Fruit fly (Drosophila melanogaster) whole organism, prepupa: ENCODE data around the gene Prtl99C.

Experiments
- Blimp-1 ChIP-seq: fragments of 200-800 bp; sonication (Bioruptor generic); optimal IDR thresholded peaks from 3 replicates; lab custom pipeline; 2017; ENCODE audit warnings: missing biosample characterization, missing genetic modification characterization, mild to moderate bottlenecking, moderate library complexity, missing genetic modification reagents
- CG10631 ChIP-seq: fragments of 200-800 bp; sonication (Bioruptor generic); optimal IDR thresholded peaks from 2 replicates; lab custom pipeline; 2016; ENCODE audit warnings: missing biosample characterization, missing genetic modification characterization
- CG10669 ChIP-seq: fragments of 200-800 bp; sonication (Bioruptor generic); optimal IDR thresholded peaks from 3 replicates; lab custom pipeline; 2018; ENCODE audit warnings: missing biosample characterization, mild to moderate bottlenecking, missing genetic modification characterization, moderate library complexity
- CG11294 ChIP-seq: fragments of 200-800 bp; sonication (Bioruptor generic); IDR thresholded peaks from 2 replicates; pipeline ENCODE4 v1.3.6; 2022; ENCODE audit warnings: missing biosample characterization, missing genetic modification characterization
- CG11762 ChIP-seq: fragments of 200-800 bp; sonication (Bioruptor generic); optimal IDR thresholded peaks from 3 replicates; lab custom pipeline; 2016; ENCODE audit warnings: missing biosample characterization, missing genetic modification characterization; ENCODE audit not compliant: insufficient read depth
- CG11902 ChIP-seq: fragments of 200-800 bp; sonication (Bioruptor generic); optimal IDR thresholded peaks from 3 replicates; lab custom pipeline; 2016; ENCODE audit warnings: missing biosample characterization, missing genetic modification characterization
- CG15336 ChIP-seq: fragments of 200-800 bp; sonication (Bioruptor generic); IDR thresholded peaks from 2 replicates; pipeline ENCODE4 v1.3.6; 2022; ENCODE audit warnings: missing biosample characterization, missing genetic modification characterization
- CG1621 ChIP-seq: fragments of 200-800 bp; sonication (Bioruptor generic); optimal IDR thresholded peaks from 3 replicates; lab custom pipeline; 2018; ENCODE audit warnings: missing biosample characterization, mild to moderate bottlenecking, missing genetic modification characterization
- CG3032 ChIP-seq: fragments of 200-800 bp; optimal IDR thresholded peaks from 2 replicates; lab custom pipeline; 2019; ENCODE audit warnings: missing biosample characterization, mild to moderate bottlenecking, missing genetic modification characterization, moderate library complexity
- CG31627 ChIP-seq: fragments of 200-800 bp; sonication (Bioruptor generic); optimal IDR thresholded peaks from 3 replicates; lab custom pipeline; 2016; ENCODE audit warnings: missing biosample characterization, missing genetic modification characterization
- CG32006 ChIP-seq: fragments of 200-800 bp; sonication (Bioruptor generic); optimal IDR thresholded peaks from 3 replicates; lab custom pipeline; 2017; ENCODE audit warnings: missing biosample characterization, mild to moderate bottlenecking, missing genetic modification characterization
- CG34406 ChIP-seq: fragments of 200-800 bp; sonication (Bioruptor generic); optimal IDR thresholded peaks from 3 replicates; lab custom pipeline; 2016; ENCODE audit warnings: missing biosample characterization, missing genetic modification characterization
- CG3919 ChIP-seq: fragments of 200-800 bp; sonication (Bioruptor generic); optimal IDR thresholded peaks from 3 replicates; lab custom pipeline; 2016; ENCODE audit warnings: missing biosample characterization, missing genetic modification characterization
- CG6163 ChIP-seq: fragments of 200-800 bp; sonication (Bioruptor generic); IDR thresholded peaks from 3 replicates; pipeline ENCODE4 v1.3.6; 2022; ENCODE audit warnings: missing biosample characterization, missing genetic modification characterization
- CG6276 ChIP-seq: fragments of 200-800 bp; sonication (Bioruptor generic); optimal IDR thresholded peaks from 2 replicates; lab custom pipeline; 2017; ENCODE audit warnings: missing biosample characterization, mild to moderate bottlenecking, missing genetic modification characterization
- CG6792 ChIP-seq: fragments of 200-800 bp; sonication (Bioruptor generic); optimal IDR thresholded peaks from 3 replicates; lab custom pipeline; 2016; ENCODE audit warnings: missing biosample characterization, missing genetic modification characterization
- CG6854 ChIP-seq: fragments of 200-800 bp; sonication (Bioruptor generic); optimal IDR thresholded peaks from 2 replicates; lab custom pipeline; 2017; ENCODE audit warnings: missing biosample characterization, mild to moderate bottlenecking, missing genetic modification characterization
- CG7368 ChIP-seq: fragments of 200-800 bp; sonication (Bioruptor generic); optimal IDR thresholded peaks from 3 replicates; lab custom pipeline; 2016; ENCODE audit warnings: missing biosample characterization, missing genetic modification characterization
- CG8119 ChIP-seq: fragments of 200-800 bp; sonication (Bioruptor generic); IDR thresholded peaks from 3 replicates; pipeline ENCODE4 v1.3.6; 2022; ENCODE audit warnings: missing biosample characterization, missing genetic modification characterization
- CG8632 ChIP-seq: fragments of 200-800 bp; sonication (Bioruptor generic); optimal IDR thresholded peaks from 3 replicates; lab custom pipeline; 2016; ENCODE audit warnings: missing biosample characterization, missing genetic modification characterization
- CG9139 ChIP-seq: fragments of 200-800 bp; sonication (Bioruptor generic); optimal IDR thresholded peaks from 3 replicates; lab custom pipeline; 2017; ENCODE audit warnings: missing biosample characterization, mild to moderate bottlenecking, missing genetic modification characterization
- Eip75B ChIP-seq: fragments of 200-800 bp; sonication (Bioruptor generic); optimal IDR thresholded peaks from 3 replicates; lab custom pipeline; 2016; ENCODE audit warnings: missing biosample characterization, missing genetic modification characterization
- Eip78C ChIP-seq: fragments of 200-800 bp; sonication (Bioruptor generic); peaks from one replicate; lab custom pipeline; 2016; ENCODE audit warnings: missing biosample characterization, missing genetic modification characterization
- Eip93F ChIP-seq: fragments of 200-800 bp; sonication (Bioruptor generic); optimal IDR thresholded peaks from 2 replicates; lab custom pipeline; 2016; ENCODE audit warnings: missing biosample characterization, mild to moderate bottlenecking, missing genetic modification characterization
- Ets21C ChIP-seq: fragments of 200-800 bp; sonication (Bioruptor generic); optimal IDR thresholded peaks from 3 replicates; lab custom pipeline; 2016; ENCODE audit warnings: missing biosample characterization, missing genetic modification characterization
- Ets96B ChIP-seq: fragments of 200-800 bp; optimal IDR thresholded peaks from 2 replicates; lab custom pipeline; 2019; ENCODE audit warnings: missing biosample characterization, mild to moderate bottlenecking, missing genetic modification characterization, moderate library complexity
- Gug ChIP-seq: fragments of 200-800 bp; sonication (Bioruptor generic); IDR thresholded peaks from 2 replicates; pipeline ENCODE4 v1.3.6; 2022; ENCODE audit warnings: missing biosample characterization, missing genetic modification characterization
- Hr38 ChIP-seq: sonication (Bioruptor generic); optimal IDR thresholded peaks from 2 replicates; lab custom pipeline; 2016; ENCODE audit warnings: missing biosample characterization, missing genetic modification characterization
- Hr39 ChIP-seq: fragments of 200-800 bp; sonication (Bioruptor generic); optimal IDR thresholded peaks from 2 replicates; lab custom pipeline; 2016; ENCODE audit warnings: missing biosample characterization, missing genetic modification characterization
- Hr4 ChIP-seq: fragments of 200-800 bp; sonication (Bioruptor generic); optimal IDR thresholded peaks from 3 replicates; lab custom pipeline; 2016; ENCODE audit warnings: missing biosample characterization, missing genetic modification characterization
- Met ChIP-seq: fragments of 200-800 bp; sonication (Bioruptor generic); optimal IDR thresholded peaks from 3 replicates; lab custom pipeline; 2016; ENCODE audit warnings: missing biosample characterization, missing genetic modification characterization
- OdsH ChIP-seq: fragments of 200-800 bp; sonication (Bioruptor generic); optimal IDR thresholded peaks from 3 replicates; lab custom pipeline; 2016; ENCODE audit warnings: missing biosample characterization, missing genetic modification characterization
- Smox ChIP-seq: fragments of 200-800 bp; sonication (Bioruptor generic); optimal IDR thresholded peaks from 3 replicates; lab custom pipeline; 2016; ENCODE audit warnings: missing biosample characterization, missing genetic modification characterization
- Sox102F ChIP-seq: fragments of 200-800 bp; sonication (Bioruptor generic); optimal IDR thresholded peaks from 2 replicates; lab custom pipeline; 2016; ENCODE audit warnings: missing biosample characterization, mild to moderate bottlenecking, missing genetic modification characterization
- Sox14 ChIP-seq: fragments of 200-800 bp; sonication (Bioruptor generic); optimal IDR thresholded peaks from 3 replicates; lab custom pipeline; 2016; ENCODE audit warnings: missing biosample characterization, missing genetic modification characterization
- achi ChIP-seq: fragments of 200-800 bp; sonication (Bioruptor generic); optimal IDR thresholded peaks from 3 replicates; lab custom pipeline; 2016; ENCODE audit warnings: missing biosample characterization, missing genetic modification characterization
- acj6 ChIP-seq: fragments of 200-800 bp; sonication (Bioruptor generic); optimal IDR thresholded peaks from 3 replicates; lab custom pipeline; 2016; ENCODE audit warnings: missing biosample characterization, missing genetic modification characterization
- cyc ChIP-seq: fragments of 200-800 bp; sonication (Bioruptor generic); optimal IDR thresholded peaks from 3 replicates; lab custom pipeline; 2016; ENCODE audit warnings: missing biosample characterization, missing genetic modification characterization
- dac ChIP-seq: fragments of 200-800 bp; sonication (Bioruptor generic); optimal IDR thresholded peaks from 2 replicates; lab custom pipeline; 2017; ENCODE audit warnings: missing biosample characterization, mild to moderate bottlenecking, missing genetic modification characterization
- eg ChIP-seq: fragments of 200-800 bp; sonication (Bioruptor generic); IDR thresholded peaks from 3 replicates; pipeline ENCODE4 v1.3.6; 2022; ENCODE audit warnings: missing biosample characterization, missing genetic modification characterization
- fd59A ChIP-seq: fragments of 200-800 bp; sonication (Bioruptor generic); optimal IDR thresholded peaks from 2 replicates; lab custom pipeline; 2017; ENCODE audit warnings: missing biosample characterization, mild to moderate bottlenecking, missing genetic modification characterization, missing genetic modification reagents
- fkh ChIP-seq: fragments of 200-800 bp; sonication (Bioruptor generic); optimal IDR thresholded peaks from 3 replicates; lab custom pipeline; 2017; ENCODE audit warnings: missing biosample characterization, mild to moderate bottlenecking, missing genetic modification characterization, moderate library complexity
- net ChIP-seq: fragments of 200-800 bp; sonication (Bioruptor generic); optimal IDR thresholded peaks from 3 replicates; lab custom pipeline; 2016; ENCODE audit warnings: missing biosample characterization, missing genetic modification characterization
- pdm3 ChIP-seq: fragments of 200-800 bp; sonication (Bioruptor generic); optimal IDR thresholded peaks from 3 replicates; lab custom pipeline; 2016; ENCODE audit warnings: missing biosample characterization, missing genetic modification characterization
- spab ChIP-seq: fragments of 200-800 bp; sonication (Bioruptor generic); optimal IDR thresholded peaks from 2 replicates; lab custom pipeline; 2017; ENCODE audit warnings: missing biosample characterization, mild to moderate bottlenecking, missing genetic modification characterization, missing genetic modification reagents
- ss ChIP-seq, 2 experiments: fragments of 200-800 bp; sonication (Bioruptor generic); optimal IDR thresholded peaks; 2 replicates in 1 of 2; 3 replicates in 1 of 2; lab custom pipeline; 2017 to 2018; ENCODE audit warnings: mild to moderate bottlenecking in 2 of 2, missing biosample characterization in 2 of 2, missing genetic modification characterization in 2 of 2, moderate library complexity in 1 of 2
- svp ChIP-seq: fragments of 200-800 bp; sonication (Bioruptor generic); peaks from one replicate; lab custom pipeline; 2016; ENCODE audit warnings: missing biosample characterization, missing genetic modification characterization
- topi ChIP-seq: fragments of 200-800 bp; sonication (Bioruptor generic); optimal IDR thresholded peaks from 3 replicates; lab custom pipeline; 2016; ENCODE audit warnings: missing biosample characterization, missing genetic modification characterization
- vri ChIP-seq: fragments of 200-800 bp; sonication (Bioruptor generic); optimal IDR thresholded peaks from 3 replicates; lab custom pipeline; 2016; ENCODE audit warnings: missing biosample characterization, mild to moderate bottlenecking, missing genetic modification characterization

Gene Prtl99C

dm6 chr3R:29836188-29836587, 438 bp downstream of the Prtl99C start, which contains the start of gene CG42592:
Gene CG42592, minus strand, starts transcription at chr3R:29836288.
- TF ChIP-seq Met (GFP tag; lab: Kevin White, UChicago), result no peak
- no peak for TF ChIP-seq OdsH
- TF ChIP-seq Ets96B, result no peak
- TF ChIP-seq Eip93F (GFP tag; lab: Kevin White, UChicago), result no peak
- no peak for TF ChIP-seq CG9139 (GFP tag; lab: Kevin White, UChicago)
- no peak for TF ChIP-seq CG3919 (GFP tag; lab: Kevin White, UChicago)
- no peak for TF ChIP-seq CG6792 (GFP tag; lab: Kevin White, UChicago)
- TF ChIP-seq CG11902, result no peak
- TF ChIP-seq achi (GFP tag; lab: Kevin White, UChicago), result no peak
- TF ChIP-seq CG8632 (GFP tag; lab: Kevin White, UChicago), result no peak
- TF ChIP-seq Smox (GFP tag; lab: Kevin White, UChicago), result no peak
- TF ChIP-seq topi, result no peak
- no peak for TF ChIP-seq eg (GFP tag; lab: Robert Waterston, UW)

dm6 chr3R:29837771-29838170, 2.0 kb downstream of the Prtl99C start:
- TF ChIP-seq CG11294 (GFP tag; lab: Robert Waterston, UW) (0 out of 2 replicates have a peak, but pooled peaks have one; percentile 5), Blimp-1 (GFP tag; lab: Kevin White, UChicago) (no peak), CG32006 (GFP tag; lab: Kevin White, UChicago) (peak; percentile 64), svp (GFP tag; lab: Kevin White, UChicago) (no peak), Eip93F (GFP tag; lab: Kevin White, UChicago) (no peak), fkh (GFP tag; lab: Kevin White, UChicago) (no peak), Ets21C (no peak), Hr39 (GFP tag; lab: Kevin White, UChicago) (no peak), pdm3 (GFP tag; lab: Kevin White, UChicago) (peak; percentile 4), CG10669 (GFP tag; lab: Kevin White, UChicago) (no peak), topi (no peak), dac (GFP tag; lab: Kevin White, UChicago) (no peak), CG6276 (GFP tag; lab: Kevin White, UChicago) (no peak), net (no peak), Smox (GFP tag; lab: Kevin White, UChicago) (no peak), fd59A (no peak), CG3032 (tag; lab: Kevin White, UChicago) (no peak), CG9139 (GFP tag; lab: Kevin White, UChicago) (no peak), CG31627 (GFP tag; lab: Kevin White, UChicago) (no peak), CG11902 (no peak), CG15336 (GFP tag; lab: Robert Waterston, UW) (peak; percentile 71), Eip78C (GFP tag; lab: Kevin White, UChicago) (peak; percentile 49), Ets96B (no peak), ss (GFP tag; optimal IDR thresholded peaks at IDR 0.05; lab: Kevin White, UChicago) (peak in 1 of 2 experiments; percentile 34), CG6163 (GFP tag; lab: Robert Waterston, UW) (0 out of 3 replicates have a peak, but pooled peaks have one; percentile 49), vri (GFP tag; lab: Kevin White, UChicago) (no peak), acj6 (GFP tag; lab: Kevin White, UChicago) (no peak), spab (GFP tag; lab: Kevin White, UChicago) (no peak), CG6854 (GFP tag; lab: Kevin White, UChicago) (no peak), CG10631 (GFP tag; lab: Kevin White, UChicago) (peak; percentile 29), Sox14 (GFP tag; lab: Kevin White, UChicago) (no peak), CG11762 (no peak), OdsH (no peak), Gug (GFP tag; lab: Robert Waterston, UW) (no peak), Hr38 (GFP tag; lab: Kevin White, UChicago) (no peak), Hr4 (GFP tag; lab: Kevin White, UChicago) (peak; percentile 42), CG1621 (tag; lab: Kevin White, UChicago) (no peak), achi (GFP tag; lab: Kevin White, UChicago) (no peak), CG7368 (GFP tag; lab: Kevin White, UChicago) (no peak), Sox102F (GFP tag; lab: Kevin White, UChicago) (no peak), CG34406 (no peak), CG3919 (GFP tag; lab: Kevin White, UChicago) (no peak), CG6792 (GFP tag; lab: Kevin White, UChicago) (no peak), CG8119 (GFP tag; lab: Robert Waterston, UW) (peak; percentile 72; the same call in 2 of the 3 replicates), CG8632 (GFP tag; lab: Kevin White, UChicago) (no peak), cyc (GFP tag; lab: Kevin White, UChicago) (no peak), Eip75B (GFP tag; lab: Kevin White, UChicago) (no peak)
